Fruit fly (Drosophila melanogaster) whole organism: Measurements from ENCODE around the gene CG7168.

Experiments
- CG8478 ChIP-seq: fragments of >200 bp; optimal IDR thresholded peaks from 2 replicates; lab custom pipeline; 2018; ENCODE audit warnings: inconsistent platforms
- Dll ChIP-seq: fragments of >200 bp; optimal IDR thresholded peaks from 2 replicates; lab custom pipeline; 2017
- EcR ChIP-seq, 2 experiments: fragments of >200 bp; optimal IDR thresholded peaks; 2 replicates each; lab custom pipeline; 2017; ENCODE audit warnings: missing biosample characterization in 2 of 2, missing genetic modification characterization in 2 of 2, missing genetic modification reagents in 2 of 2
- pan ChIP-seq: fragments of >200 bp; optimal IDR thresholded peaks from 2 replicates; lab custom pipeline; 2017
- psq ChIP-seq: fragments of >200 bp; optimal IDR thresholded peaks from 2 replicates; lab custom pipeline; 2017
- usp ChIP-seq: fragments of >200 bp; optimal IDR thresholded peaks from 2 replicates; lab custom pipeline; 2017; ENCODE audit warnings: missing biosample characterization, missing genetic modification characterization, mixed read lengths

DNA sequence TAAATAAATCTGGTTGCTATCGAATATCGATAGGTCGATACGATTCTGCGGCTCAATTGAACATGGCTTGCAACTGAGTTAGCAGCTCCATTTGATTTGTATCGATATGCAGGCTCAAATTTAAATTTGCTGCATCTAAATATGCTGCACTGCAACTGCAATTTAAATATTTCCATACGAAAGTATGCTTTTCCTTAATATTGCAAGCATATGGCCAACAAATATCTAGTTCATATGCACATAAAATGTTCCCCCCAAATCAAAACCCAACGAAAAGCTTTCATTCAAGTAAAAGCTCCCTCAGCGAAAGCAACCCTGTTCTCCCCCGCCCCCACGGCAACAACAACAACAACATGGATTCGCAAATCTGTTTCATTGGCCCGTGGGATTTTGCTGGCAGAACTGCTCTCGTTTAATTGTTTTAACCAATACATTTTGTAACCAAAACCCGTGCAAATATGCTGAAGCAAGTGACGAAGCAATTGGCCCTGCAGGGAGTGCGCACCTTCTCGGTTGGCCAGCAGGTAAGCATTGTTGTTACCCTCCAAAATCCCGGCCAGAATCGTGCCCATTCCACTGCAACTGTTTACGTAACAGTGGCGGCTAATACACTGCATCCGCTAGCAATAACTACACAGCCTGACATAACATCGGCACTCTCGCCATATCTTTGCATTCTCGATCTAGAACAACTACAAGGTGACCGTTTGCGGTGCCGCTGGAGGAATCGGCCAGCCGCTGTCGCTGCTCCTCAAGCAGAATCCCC is at the start of gene CG7168, which contains the start of gene Mdh2:
- TF ChIP-seq pan (lab: Kevin White, UChicago) (no peak), psq (lab: Kevin White, UChicago) (no peak), usp (GFP tag; lab: Kevin White, UChicago) (no peak), Dll (no peak), CG8478 (no peak), EcR (GFP tag; optimal IDR thresholded peaks at IDR 0.05; lab: Kevin White, UChicago) (no peak)
